Worm (Caenorhabditis elegans) whole organism, midembryonic: ENCODE measurements around the gene B0432.10.

Experiments used
- flt-1 ChIP-seq: fragments of 200-800 bp; sonication (Bioruptor generic); IDR thresholded peaks from 2 replicates; pipeline ENCODE4 v1.3.6; 2022; ENCODE audit warnings: missing genetic modification characterization, missing compliant biosample characterization
- med-1 ChIP-seq: sonication (generic microtip); optimal IDR thresholded peaks from 2 replicates; lab custom pipeline; 2017; ENCODE audit warnings: missing genetic modification characterization, mild to moderate bottlenecking, missing compliant biosample characterization, antibody characterized with exemption, missing genetic modification reagents; ENCODE audit not compliant: insufficient read depth
- ref-1 ChIP-seq: fragments of 200-800 bp; sonication (Bioruptor generic); conservative IDR thresholded peaks from 2 replicates; pipeline ENCODE4 v1.3.6; 2022; ENCODE audit warnings: missing genetic modification reagents, missing genetic modification characterization, missing compliant biosample characterization
- ztf-29 ChIP-seq: fragments of 200-800 bp; sonication (Bioruptor generic); IDR thresholded peaks from 2 replicates; pipeline ENCODE4 v1.3.6; 2022; ENCODE audit warnings: missing genetic modification reagents, missing genetic modification characterization, missing compliant biosample characterization

DNA sequence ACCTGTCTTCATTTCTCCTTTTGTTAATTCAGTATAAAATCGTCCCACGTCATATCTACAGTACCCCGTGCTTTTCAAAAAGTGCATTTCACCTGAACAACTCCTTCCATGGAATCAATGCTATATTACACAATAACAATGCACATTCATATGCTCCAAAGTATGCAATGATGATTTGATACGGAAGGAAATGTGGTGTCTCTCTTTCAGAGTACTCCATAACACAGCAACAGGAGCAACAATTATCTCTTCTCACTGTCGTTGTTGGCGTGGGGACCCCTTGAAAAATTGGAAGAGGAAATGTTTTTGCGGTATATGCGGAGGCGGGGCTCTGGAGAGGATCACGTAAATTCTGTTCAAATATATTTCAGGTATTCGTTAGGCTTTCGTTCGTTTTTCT is 28.6 kb downstream of the B0432.10 start, which contains the start of gene cat-2:
- TF ChIP-seq flt-1 (GFP tag; lab: Robert Waterston, UW) (no peak), ref-1 (GFP tag; lab: Robert Waterston, UW) (no peak), med-1 (GFP tag; lab: Kevin White, UChicago) (no peak), ztf-29 (GFP tag; lab: Robert Waterston, UW) (no peak)
